Worm (Caenorhabditis elegans) whole organism, L1 larva: ENCODE results near the gene R13H4.2.
A peak's percentile ranks its signal among the peaks of the same experiment; 100 is the strongest.
"Not testable (repeated sequence)": the region's sequence is repeated elsewhere in the genome, so short reads cannot be mapped to it uniquely, and the experiment has no call there.

Experiments
- ama-1 ChIP-seq: fragments of 150-350 bp; optimal IDR thresholded peaks from 2 replicates; lab custom pipeline; 2014
- ceh-63 ChIP-seq: fragments of 200-800 bp; sonication (Bioruptor generic); optimal IDR thresholded peaks from 2 replicates; lab custom pipeline; 2018; ENCODE audit warnings: mild to moderate bottlenecking, missing genetic modification characterization, missing compliant biosample characterization
- ces-1 ChIP-seq: fragments of 150-350 bp; optimal IDR thresholded peaks from 2 replicates; lab custom pipeline; 2014; ENCODE audit warnings: missing biosample characterization, missing genetic modification reagents, missing genetic modification characterization
- egl-27 ChIP-seq, 2 experiments: fragments of 150-350 bp in 1 of 2; sonication (generic microtip); optimal IDR thresholded peaks; 3 replicates each; lab custom pipeline; 2017 to 2018; ENCODE audit warnings: missing biosample characterization in 2 of 2, missing genetic modification characterization in 2 of 2, missing genetic modification reagents in 2 of 2
- ets-5 ChIP-seq: fragments of 200-800 bp; sonication (Bioruptor generic); IDR thresholded peaks from 2 replicates; pipeline ENCODE4 v1.3.6; 2022; ENCODE audit warnings: missing genetic modification characterization, missing compliant biosample characterization
- lin-35 ChIP-seq, 2 experiments: fragments of 150-350 bp; optimal IDR thresholded peaks; 2 replicates each; lab custom pipeline; 2014; ENCODE audit warnings: missing biosample characterization in 2 of 2, missing genetic modification characterization in 2 of 2, missing genetic modification reagents in 2 of 2
- nhr-11 ChIP-seq: fragments of 150-350 bp; optimal IDR thresholded peaks from 2 replicates; lab custom pipeline; 2014; ENCODE audit warnings: missing biosample characterization, missing genetic modification characterization
- sox-4 ChIP-seq: sonication (generic microtip); optimal IDR thresholded peaks from 2 replicates; lab custom pipeline; 2016; ENCODE audit warnings: missing genetic modification characterization, missing compliant biosample characterization
- ztf-11 ChIP-seq, 2 experiments: sonication (generic microtip); optimal IDR thresholded peaks; 2 replicates each; lab custom pipeline; 2016 to 2017; ENCODE audit warnings: missing genetic modification characterization in 2 of 2, missing biosample characterization in 1 of 2, missing compliant biosample characterization in 1 of 2
- ztf-4 ChIP-seq: fragments of 150-350 bp; optimal IDR thresholded peaks from 2 replicates; lab custom pipeline; 2014; ENCODE audit warnings: missing biosample characterization, missing genetic modification characterization

ce11 chrV:11823125-11823833 lies 12.9 kb upstream of the R13H4.2 start:
- TF ChIP-seq ztf-4 (tag; lab: Kevin White, UChicago); ztf-11 (tag; optimal IDR thresholded peaks at IDR 0.05; lab: Kevin White, UChicago); ets-5 (GFP tag; lab: Robert Waterston, UW); ceh-63 (GFP tag; lab: Kevin White, UChicago); nhr-11; ces-1 (GFP tag; lab: Kevin White, UChicago); ama-1 (lab: Kevin White, UChicago); egl-27 (tag; optimal IDR thresholded peaks at IDR 0.05; lab: Kevin White, UChicago); sox-4: not testable (repeated sequence)
- peak in 1 of 2 experiments; percentile 17 for TF ChIP-seq lin-35 (GFP tag; optimal IDR thresholded peaks at IDR 0.05; lab: Kevin White, UChicago)
